Worm (Caenorhabditis elegans): ENCODE measurements around the gene T28C12.15.

The T28C12.15 gene

DNA sequence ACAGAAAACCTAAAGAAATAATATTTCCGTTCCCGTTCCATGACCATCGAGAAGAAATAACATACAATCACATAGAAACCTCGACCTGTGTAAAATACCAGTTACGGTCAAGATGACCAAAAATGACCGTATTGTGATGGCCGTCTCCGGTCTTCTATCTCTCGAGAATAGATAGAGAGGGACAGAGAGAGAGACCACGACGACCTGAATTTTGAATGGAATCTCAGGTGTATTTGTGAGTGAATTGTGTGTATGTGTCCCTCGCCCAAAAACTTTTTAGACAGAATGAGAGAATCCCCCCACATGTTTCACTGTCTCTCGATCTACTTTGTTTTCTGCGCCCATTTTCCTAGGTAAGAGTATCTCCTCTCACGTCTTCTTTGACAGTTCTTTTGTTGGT, 33.2 kb upstream of the T28C12.15 start:
- peak in 1 of 6 experiments; percentile 15 for TF ChIP-seq elt-3 (tag; optimal IDR thresholded peaks at IDR 0.05)
- TF ChIP-seq hpl-2 (GFP tag; optimal IDR thresholded peaks at IDR 0.05): no peak
- TF ChIP-seq lin-14 (GFP tag; optimal IDR thresholded peaks at IDR 0.05): peak; percentile 52
- no peak for TF ChIP-seq swsn-7 (tag; optimal IDR thresholded peaks at IDR 0.05)
- no peak for TF ChIP-seq alr-1 (tag; optimal IDR thresholded peaks at IDR 0.05; ENCODE audit: borderline replicate concordance)
- TF ChIP-seq fkh-10 (GFP tag; optimal IDR thresholded peaks at IDR 0.05): no peak
- peak; percentile 68 for TF ChIP-seq blmp-1 (tag; optimal IDR thresholded peaks at IDR 0.05)
- TF ChIP-seq nhr-19 (GFP tag; conservative IDR thresholded peaks at IDR 0.05): no peak
- TF ChIP-seq nhr-28 (tag; optimal IDR thresholded peaks at IDR 0.05): no peak
- TF ChIP-seq efl-1 (optimal IDR thresholded peaks at IDR 0.05): no peak
- TF ChIP-seq efl-1 (GFP tag; optimal IDR thresholded peaks at IDR 0.05 in 1 of 2): peak in 1 of 2 experiments; percentile 90
- peak in 1 of 2 experiments; percentile 19 for TF ChIP-seq lin-35 (GFP tag; optimal IDR thresholded peaks at IDR 0.05)
- no peak for TF ChIP-seq isw-1 (GFP tag; IDR thresholded peaks at IDR 0.05)
- peak; percentile 8 for TF ChIP-seq snu-23 (GFP tag; optimal IDR thresholded peaks at IDR 0.05)
- no peak for TF ChIP-seq C04F5.9 (tag; optimal IDR thresholded peaks at IDR 0.05)
- peak; percentile 72 for TF ChIP-seq nhr-85 (tag)
- no peak for TF ChIP-seq lin-39 (tag; optimal IDR thresholded peaks at IDR 0.05)
- TF ChIP-seq dsc-1 (tag; optimal IDR thresholded peaks at IDR 0.05): no peak
- TF ChIP-seq rnt-1 (tag; optimal IDR thresholded peaks at IDR 0.05): no peak

ce11 chrV:6354202-6354601, 32.6 kb upstream of the T28C12.15 start:
- TF ChIP-seq Y116A8C.19 (tag; optimal IDR thresholded peaks at IDR 0.05; ENCODE audit: borderline replicate concordance): no peak
- TF ChIP-seq blmp-1 (tag; optimal IDR thresholded peaks at IDR 0.05): peak; percentile 100

DNA sequence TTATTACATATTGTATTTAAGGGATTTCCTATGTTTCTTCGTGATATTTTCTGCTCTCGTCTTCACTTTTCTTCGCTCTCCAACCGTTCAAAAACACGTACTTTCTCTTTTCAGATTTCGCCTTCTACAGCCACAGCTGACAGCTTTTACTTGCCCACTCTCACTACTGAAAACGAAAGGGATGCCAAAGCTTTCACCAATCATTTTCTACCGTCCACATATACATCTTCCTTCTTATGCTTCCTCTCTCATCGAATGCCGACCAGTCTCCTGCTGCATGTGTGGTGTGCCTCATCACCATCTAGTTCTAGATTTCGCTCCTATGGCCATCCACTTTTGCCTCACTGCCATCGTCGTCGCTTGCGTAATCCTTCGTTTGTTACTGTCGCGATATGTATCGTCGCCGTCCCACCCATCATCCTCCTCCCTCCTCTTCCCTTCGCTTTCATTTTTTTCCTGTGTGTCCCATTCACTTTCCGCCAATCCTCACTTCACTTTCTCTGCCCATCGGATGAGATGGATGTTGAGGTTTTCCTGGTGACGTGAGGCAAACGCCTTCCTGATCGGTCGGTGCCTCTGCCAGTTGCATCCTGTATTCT, 31.7 kb upstream of the T28C12.15 start:
- TF ChIP-seq elt-2 (tag; optimal IDR thresholded peaks at IDR 0.05) (peak; percentile 4), blmp-1 (tag; optimal IDR thresholded peaks at IDR 0.05) (peak; percentile 98), lin-15B (tag; optimal IDR thresholded peaks at IDR 0.05) (no peak), ceh-88 (GFP tag; IDR thresholded peaks at IDR 0.05) (no peak), hlh-4 (tag; optimal IDR thresholded peaks at IDR 0.05) (no peak), efl-3 (GFP tag; optimal IDR thresholded peaks at IDR 0.05) (no peak), swsn-7 (tag; optimal IDR thresholded peaks at IDR 0.05) (no peak), efl-1 (optimal IDR thresholded peaks at IDR 0.05) (no peak), efl-1 (GFP tag; optimal IDR thresholded peaks at IDR 0.05 in 1 of 2) (peak in 1 of 2 experiments; percentile 19), nhr-85 (tag) (peak; percentile 5), elt-3 (tag; optimal IDR thresholded peaks at IDR 0.05) (no peak)

DNA sequence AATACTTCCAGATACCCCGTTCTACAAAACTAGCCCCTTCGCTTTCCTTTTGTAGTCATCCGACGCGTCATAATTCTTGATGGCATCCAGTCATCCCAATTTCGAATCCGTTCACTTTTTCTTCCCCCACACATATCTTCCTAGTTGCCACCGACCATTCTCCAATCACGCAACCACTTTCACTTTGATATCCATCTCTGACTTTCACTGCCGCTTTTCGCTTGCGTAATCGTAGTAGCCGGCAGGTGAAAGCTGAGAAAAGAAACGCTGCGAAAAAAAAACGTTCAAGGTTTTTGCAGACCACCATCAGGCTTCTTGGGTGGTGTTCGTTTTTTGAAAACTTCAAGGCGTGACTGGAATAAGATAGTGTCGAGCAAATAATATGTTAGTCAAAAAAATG, 30.8 kb upstream of the T28C12.15 start:
- peak; percentile 100 for TF ChIP-seq blmp-1 (tag; optimal IDR thresholded peaks at IDR 0.05)
- TF ChIP-seq nhr-85 (tag): peak; percentile 29
- no peak for TF ChIP-seq nhr-20 (tag; optimal IDR thresholded peaks at IDR 0.05)

DNA sequence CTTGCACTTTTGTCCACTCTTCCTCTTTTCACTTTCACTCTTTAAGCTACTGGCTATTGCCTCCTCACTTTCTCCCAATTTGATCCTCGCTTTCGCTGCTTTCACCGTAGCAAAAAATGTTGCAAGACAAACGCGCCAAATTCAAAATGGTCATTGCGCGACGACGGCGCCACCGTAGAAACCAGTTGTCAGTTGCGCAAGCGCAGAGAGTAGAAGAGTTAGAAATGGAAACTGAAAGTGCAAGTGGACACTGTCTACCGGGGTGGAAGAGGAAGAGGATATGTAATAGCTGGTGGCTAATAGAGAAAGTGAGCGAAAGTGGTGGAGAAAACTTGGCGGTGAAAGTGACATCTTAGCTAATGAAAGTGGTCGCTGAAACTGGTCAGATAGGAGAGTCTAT, 29.5 kb upstream of the T28C12.15 start:
- TF ChIP-seq efl-1 (optimal IDR thresholded peaks at IDR 0.05) (no peak), efl-1 (GFP tag; optimal IDR thresholded peaks at IDR 0.05 in 1 of 2) (no peak), blmp-1 (tag; optimal IDR thresholded peaks at IDR 0.05) (peak; percentile 100)

- TF ChIP-seq snpc-4 (tag; optimal IDR thresholded peaks at IDR 0.05) (no peak), zag-1 (tag; optimal IDR thresholded peaks at IDR 0.05) (no peak), efl-3 (GFP tag; optimal IDR thresholded peaks at IDR 0.05) (no peak), ztf-11 (tag; optimal IDR thresholded peaks at IDR 0.05) (no peak), lin-14 (GFP tag; optimal IDR thresholded peaks at IDR 0.05) (peak; percentile 47), blmp-1 (tag; optimal IDR thresholded peaks at IDR 0.05) (peak; percentile 65)
Measured at ce11 chrV:6350109-6350508, 28.5 kb upstream of the T28C12.15 start.

- TF ChIP-seq mep-1 (tag; optimal IDR thresholded peaks at IDR 0.05) (peak; percentile 26), C34B4.2 (tag; optimal IDR thresholded peaks at IDR 0.05) (no peak), lin-14 (GFP tag; optimal IDR thresholded peaks at IDR 0.05) (peak; percentile 78), nhr-71 (tag; optimal IDR thresholded peaks at IDR 0.05) (peak; percentile 34), unc-98 (GFP tag; IDR thresholded peaks at IDR 0.05) (no peak), lin-35 (GFP tag; optimal IDR thresholded peaks at IDR 0.05) (peak in 1 of 2 experiments; percentile 13), lin-39 (tag; optimal IDR thresholded peaks at IDR 0.05) (no peak), mab-9 (GFP tag; IDR thresholded peaks at IDR 0.05) (no peak), nhr-20 (tag; optimal IDR thresholded peaks at IDR 0.05) (peak; percentile 58), nhr-237 (tag; optimal IDR thresholded peaks at IDR 0.05) (no peak), blmp-1 (tag; optimal IDR thresholded peaks at IDR 0.05) (peak; percentile 97), lin-15B (tag; optimal IDR thresholded peaks at IDR 0.05) (no peak), snpc-4 (tag; optimal IDR thresholded peaks at IDR 0.05) (no peak), alr-1 (tag; optimal IDR thresholded peaks at IDR 0.05; ENCODE audit: borderline replicate concordance) (no peak), egl-27 (tag; optimal IDR thresholded peaks at IDR 0.05) (no peak), nhr-19 (GFP tag; conservative IDR thresholded peaks at IDR 0.05) (peak; percentile 13), efl-1 (optimal IDR thresholded peaks at IDR 0.05) (no peak), efl-1 (GFP tag; optimal IDR thresholded peaks at IDR 0.05 in 1 of 2) (peak in 1 of 2 experiments; percentile 82), efl-3 (GFP tag; optimal IDR thresholded peaks at IDR 0.05) (no peak), lir-3 (tag; optimal IDR thresholded peaks at IDR 0.05; ENCODE audit: poor library complexity) (no peak)
Measured at ce11 chrV:6349597-6349996, 28.0 kb upstream of the T28C12.15 start.
